Worm (Caenorhabditis elegans): Measurements from ENCODE around the gene ppfr-4.

The ppfr-4 gene

DNA sequence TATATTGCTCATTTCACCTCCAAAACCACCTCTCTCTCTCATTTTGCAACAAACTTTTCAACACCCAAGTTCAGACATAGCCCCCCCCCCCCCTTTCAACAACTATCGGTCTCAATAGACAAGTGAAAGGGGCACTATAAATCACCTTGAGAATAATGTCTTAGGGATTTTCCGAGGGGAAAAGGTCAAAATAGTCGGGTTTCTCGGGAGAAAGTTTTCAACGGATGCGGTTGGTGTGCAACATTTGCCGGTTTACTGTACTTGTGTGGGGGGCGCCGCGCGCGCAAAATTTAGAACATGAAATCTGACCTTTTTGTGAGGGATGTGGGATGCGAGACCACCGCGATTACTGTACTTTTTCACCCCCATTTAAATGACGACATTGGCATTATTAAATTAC lies 14.8 kb downstream of the ppfr-4 start:
- no peak for TF ChIP-seq Y22D7AL.16 (tag; optimal IDR thresholded peaks at IDR 0.05)
- no peak for TF ChIP-seq ama-1 (optimal IDR thresholded peaks at IDR 0.05)
- TF ChIP-seq ceh-34 (tag; optimal IDR thresholded peaks at IDR 0.05) = no peak
- no peak for TF ChIP-seq unc-3 (GFP tag; conservative IDR thresholded peaks at IDR 0.05)
- TF ChIP-seq unc-3 (tag; optimal IDR thresholded peaks at IDR 0.05) = no peak
- TF ChIP-seq dmd-4 (tag; optimal IDR thresholded peaks at IDR 0.05; ENCODE audit: borderline replicate concordance) = no peak
- no peak for TF ChIP-seq syd-9 (tag; optimal IDR thresholded peaks at IDR 0.05)
- no peak for TF ChIP-seq nfya-1 (tag; optimal IDR thresholded peaks at IDR 0.05)
- no peak for TF ChIP-seq hlh-30 (tag; optimal IDR thresholded peaks at IDR 0.05; ENCODE audit: insufficient read depth)

DNA sequence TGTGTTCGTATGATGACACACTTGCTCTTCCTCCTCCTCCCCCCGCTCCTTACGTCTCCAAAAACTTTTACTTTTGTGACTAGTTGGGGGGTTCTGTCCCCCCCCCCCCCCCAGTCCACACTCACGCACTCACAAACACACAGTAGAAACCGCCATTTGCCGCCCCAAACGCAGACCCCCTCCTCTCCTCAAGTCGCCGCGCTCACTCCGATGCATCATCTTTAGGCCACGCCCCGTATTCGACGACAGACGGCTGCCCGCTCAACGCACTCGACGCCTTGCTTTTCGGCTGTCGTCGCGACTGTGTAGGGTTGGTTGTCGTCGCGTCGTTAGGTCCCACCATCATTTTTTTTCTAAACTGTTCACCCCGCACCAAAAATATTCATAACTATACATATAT lies 16.4 kb downstream of the ppfr-4 start, which contains the start of gene zmp-2:
Gene zmp-2 (plus strand): TSS at position 247 of the 400 bp plus-strand sequence.
- peak; percentile 15 for TF ChIP-seq C38D4.7 (GFP tag; optimal IDR thresholded peaks at IDR 0.05)
- TF ChIP-seq hlh-8 (tag; optimal IDR thresholded peaks at IDR 0.05) = no peak
- TF ChIP-seq sdc-2 (tag; optimal IDR thresholded peaks at IDR 0.05) = no peak
- no peak for TF ChIP-seq unc-86 (tag; optimal IDR thresholded peaks at IDR 0.05)
- TF ChIP-seq che-1 (tag; optimal IDR thresholded peaks at IDR 0.05) = no peak
- no peak for TF ChIP-seq dmd-4 (tag; optimal IDR thresholded peaks at IDR 0.05; ENCODE audit: borderline replicate concordance)

DNA sequence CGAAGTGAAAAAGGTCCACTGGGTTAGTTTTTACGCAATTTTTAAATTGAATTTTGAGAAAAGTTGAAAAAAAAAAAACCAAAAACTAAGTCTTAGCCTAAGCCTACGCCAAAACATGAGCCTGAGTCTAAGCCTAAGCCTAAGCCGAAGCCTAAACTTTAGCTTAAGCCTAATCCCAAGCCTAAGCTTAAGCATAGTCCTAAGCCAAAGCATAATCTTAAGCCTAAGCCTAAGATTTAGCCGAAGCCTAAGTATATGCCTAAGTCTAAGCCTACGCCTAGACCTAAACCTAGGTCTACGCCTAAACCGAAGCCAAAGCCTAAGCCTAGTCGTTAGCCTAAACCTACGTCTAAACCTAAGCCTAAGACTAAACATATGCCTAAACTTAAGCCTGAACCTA lies 21.9 kb downstream of the ppfr-4 start:
- no peak for TF ChIP-seq ceh-2 (tag; optimal IDR thresholded peaks at IDR 0.05)
- TF ChIP-seq dve-1 (tag; optimal IDR thresholded peaks at IDR 0.05) = peak; percentile 75

DNA sequence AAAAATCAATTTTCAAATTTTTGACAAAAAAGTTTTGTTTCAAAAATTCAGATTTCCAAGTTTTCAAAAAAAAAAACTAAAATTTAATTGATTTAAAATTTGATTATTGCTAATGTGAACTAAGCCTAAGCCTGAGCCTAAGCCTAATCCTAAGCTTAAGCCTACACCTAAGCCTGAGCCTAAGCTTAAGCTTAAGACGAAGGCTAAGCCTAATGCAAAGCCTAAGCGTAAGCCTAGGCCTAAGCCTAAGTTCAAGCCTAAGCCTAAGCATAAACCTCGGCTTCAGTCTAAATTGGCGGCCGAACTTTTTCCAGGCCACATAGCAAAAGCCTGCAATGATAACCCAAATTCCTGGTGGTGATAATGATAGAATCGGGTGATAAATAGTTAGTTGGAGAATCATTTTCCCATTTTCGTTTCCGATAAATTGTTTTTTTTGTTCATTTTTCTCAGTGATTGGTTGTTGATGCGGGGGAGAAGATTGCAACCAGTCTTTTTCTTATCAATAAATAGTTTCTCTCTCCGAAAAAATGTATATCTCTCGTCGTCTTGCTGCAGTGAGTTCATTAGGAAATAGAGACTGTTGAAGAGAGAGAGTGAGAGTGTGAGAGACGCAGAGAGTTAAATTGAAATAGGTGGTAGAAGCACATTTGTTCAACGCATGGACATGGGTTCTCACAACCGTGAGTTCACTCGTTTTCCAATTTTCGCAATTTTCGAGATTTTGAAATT lies 27.6 kb downstream of the ppfr-4 start:
- TF ChIP-seq dve-1 (tag; optimal IDR thresholded peaks at IDR 0.05) (peak; percentile 52), elt-4 (tag; optimal IDR thresholded peaks at IDR 0.05) (no peak), ceh-34 (tag; optimal IDR thresholded peaks at IDR 0.05) (no peak)

DNA sequence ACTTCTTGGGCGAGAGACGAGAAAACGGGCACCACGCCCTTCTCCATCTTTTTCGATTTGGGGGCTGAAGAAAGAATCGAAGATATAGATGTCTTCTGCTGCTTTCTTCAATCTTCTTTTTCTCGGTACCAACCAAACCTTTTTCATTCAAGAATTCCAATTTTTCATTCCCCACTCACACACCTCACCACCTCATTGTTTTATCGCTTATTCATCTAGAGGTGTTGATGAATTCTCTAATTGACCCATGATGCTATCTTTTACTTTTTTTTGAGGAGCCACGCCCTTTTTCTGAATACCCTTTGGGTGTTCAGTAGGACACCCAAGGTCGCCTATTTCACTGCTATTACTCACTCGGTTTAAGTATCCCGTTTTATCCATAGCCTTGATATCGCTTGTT lies 31.8 kb downstream of the ppfr-4 start:
- TF ChIP-seq che-1 (tag; optimal IDR thresholded peaks at IDR 0.05) (no peak), unc-42 (tag; optimal IDR thresholded peaks at IDR 0.05) (no peak), ama-1 (optimal IDR thresholded peaks at IDR 0.05) (no peak), elt-2 (tag; optimal IDR thresholded peaks at IDR 0.05) (no peak), sox-4 (tag; optimal IDR thresholded peaks at IDR 0.05) (no peak), hlh-30 (tag; optimal IDR thresholded peaks at IDR 0.05; ENCODE audit: insufficient read depth) (no peak), ceh-19 (GFP tag; optimal IDR thresholded peaks at IDR 0.05) (no peak), pag-3 (tag; optimal IDR thresholded peaks at IDR 0.05; ENCODE audit: borderline replicate concordance) (no peak), ceh-9 (tag; optimal IDR thresholded peaks at IDR 0.05) (no peak), pat-9 (tag; optimal IDR thresholded peaks at IDR 0.05) (no peak), nfya-1 (tag; optimal IDR thresholded peaks at IDR 0.05) (no peak), fkh-6 (tag; optimal IDR thresholded peaks at IDR 0.05) (no peak), K09A11.1 (tag; optimal IDR thresholded peaks at IDR 0.05; ENCODE audit: insufficient read depth) (no peak), C08G9.2 (tag; optimal IDR thresholded peaks at IDR 0.05) (no peak), tbx-2 (tag; optimal IDR thresholded peaks at IDR 0.05) (no peak), pax-1 (tag; optimal IDR thresholded peaks at IDR 0.05) (no peak), Y22D7AL.16 (tag; optimal IDR thresholded peaks at IDR 0.05) (no peak), ceh-31 (tag; optimal IDR thresholded peaks at IDR 0.05) (no peak), npax-4 (tag; optimal IDR thresholded peaks at IDR 0.05) (no peak)

Measured in whole organism, late embryonic.